Fruit fly (Drosophila melanogaster): Measurements from ENCODE around the gene okr.

okr gene

dm6 chr2L:3012780-3013179 lies 20.2 kb upstream of the okr start (continued):
- TF ChIP-seq NfI (GFP tag; optimal IDR thresholded peaks at IDR 0.05) (no peak), salm (tag; optimal IDR thresholded peaks at IDR 0.05) (no peak), Sry-β (GFP tag; optimal IDR thresholded peaks at IDR 0.05) (no peak), CG17568 (GFP tag; optimal IDR thresholded peaks at IDR 0.05) (no peak), CG6854 (GFP tag; optimal IDR thresholded peaks at IDR 0.05) (no peak), zf30C (GFP tag; optimal IDR thresholded peaks at IDR 0.05) (no peak), CG13296 (GFP tag; optimal IDR thresholded peaks at IDR 0.05) (no peak), kay (GFP tag; optimal IDR thresholded peaks at IDR 0.05) (no peak), CG33213 (GFP tag; optimal IDR thresholded peaks at IDR 0.05) (no peak), CG8089 (GFP tag; optimal IDR thresholded peaks at IDR 0.05) (no peak), ro (GFP tag; IDR thresholded peaks at IDR 0.05) (no peak), crol (GFP tag; IDR thresholded peaks at IDR 0.05) (no peak), jigr1 (GFP tag; IDR thresholded peaks at IDR 0.05) (no peak), Dek (tag; optimal IDR thresholded peaks at IDR 0.05) (no peak), Bteb2 (GFP tag; optimal IDR thresholded peaks at IDR 0.05) (no peak), org-1 (GFP tag; optimal IDR thresholded peaks at IDR 0.05) (no peak), CG9817 (tag; optimal IDR thresholded peaks at IDR 0.05) (no peak), CG30020 (tag; optimal IDR thresholded peaks at IDR 0.05) (no peak), h (optimal IDR thresholded peaks at IDR 0.05) (no peak), CG15479 (GFP tag; optimal IDR thresholded peaks at IDR 0.05) (no peak), CG7987 (GFP tag; optimal IDR thresholded peaks at IDR 0.05) (no peak), Fer3 (tag; optimal IDR thresholded peaks at IDR 0.05) (peak; percentile 7), CG3407 (GFP tag; optimal IDR thresholded peaks at IDR 0.05) (no peak), nau (GFP tag; optimal IDR thresholded peaks at IDR 0.05) (no peak), Dfd (GFP tag; optimal IDR thresholded peaks at IDR 0.05) (no peak), HmgZ (tag; optimal IDR thresholded peaks at IDR 0.05) (no peak), Ravus (GFP tag; IDR thresholded peaks at IDR 0.05) (no peak), Side (GFP tag; optimal IDR thresholded peaks at IDR 0.05) (no peak), CrebB (tag; optimal IDR thresholded peaks at IDR 0.05) (no peak), dimm (GFP tag; IDR thresholded peaks at IDR 0.05) (no peak), luna (GFP tag; optimal IDR thresholded peaks at IDR 0.05) (no peak), lab (GFP tag; optimal IDR thresholded peaks at IDR 0.05) (no peak), MBD-R2 (GFP tag; IDR thresholded peaks at IDR 0.05) (no peak), gsb (GFP tag; IDR thresholded peaks at IDR 0.05) (no peak), tup (GFP tag; optimal IDR thresholded peaks at IDR 0.05) (peak; percentile 26), caup (GFP tag; optimal IDR thresholded peaks at IDR 0.05; ENCODE audit: severe bottlenecking) (no peak), vvl (GFP tag; IDR thresholded peaks at IDR 0.05) (peak; percentile 56; the same call in 1 of the 2 replicates), CG5953 (GFP tag; IDR thresholded peaks at IDR 0.05) (no peak), CG7372 (GFP tag; IDR thresholded peaks at IDR 0.05) (no peak), CG17612 (GFP tag; IDR thresholded peaks at IDR 0.05) (no peak), CG34224 (GFP tag; IDR thresholded peaks at IDR 0.05; ENCODE audit: partially characterized antibody) (no peak), NK7.1 (GFP tag; optimal IDR thresholded peaks at IDR 0.05) (no peak), unpg (GFP tag; optimal IDR thresholded peaks at IDR 0.05) (no peak), pros (GFP tag; optimal IDR thresholded peaks at IDR 0.05) (no peak), CG7786 (GFP tag; optimal IDR thresholded peaks at IDR 0.05) (no peak), eyg (GFP tag; optimal IDR thresholded peaks at IDR 0.05) (no peak), CG10267 (tag; optimal IDR thresholded peaks at IDR 0.05) (peak; percentile 13), tio (GFP tag; optimal IDR thresholded peaks at IDR 0.05) (no peak), Atf6 (GFP tag; IDR thresholded peaks at IDR 0.05) (no peak), Blimp-1 (GFP tag; optimal IDR thresholded peaks at IDR 0.05) (peak; percentile 37), cato (GFP tag; optimal IDR thresholded peaks at IDR 0.05; ENCODE audit: borderline replicate concordance) (no peak), CG4854 (GFP tag; optimal IDR thresholded peaks at IDR 0.05) (no peak)
